Worm (Caenorhabditis elegans) whole organism, mixed stage, embryonic: ENCODE results near the gene syx-2.

Source experiments
- ces-1 ChIP-seq: fragments of 150-350 bp; optimal IDR thresholded peaks from 2 replicates; lab custom pipeline; 2014; ENCODE audit warnings: missing biosample characterization, missing genetic modification reagents, missing genetic modification characterization
- elt-1 ChIP-seq: sonication (generic microtip); optimal IDR thresholded peaks from 2 replicates; lab custom pipeline; 2017; ENCODE audit warnings: missing genetic modification characterization, mild to moderate bottlenecking, missing compliant biosample characterization, antibody characterized with exemption, moderate library complexity, borderline replicate concordance; ENCODE audit not compliant: insufficient read depth
- flh-1 ChIP-seq: fragments of 200-800 bp; sonication (Bioruptor generic); optimal IDR thresholded peaks from 2 replicates; lab custom pipeline; 2018; ENCODE audit warnings: mild to moderate bottlenecking, missing genetic modification characterization, moderate library complexity, missing compliant biosample characterization
- mep-1 ChIP-seq: fragments of 150-350 bp; optimal IDR thresholded peaks from 2 replicates; lab custom pipeline; 2017; ENCODE audit warnings: missing biosample characterization, missing genetic modification reagents, missing genetic modification characterization, inconsistent platforms
- mls-2 ChIP-seq: sonication (generic microtip); optimal IDR thresholded peaks from 2 replicates; lab custom pipeline; 2016; ENCODE audit warnings: mild to moderate bottlenecking, missing genetic modification characterization, moderate library complexity, missing compliant biosample characterization
- nhr-12 ChIP-seq: fragments of 150-350 bp; optimal IDR thresholded peaks from 2 replicates; lab custom pipeline; 2014; ENCODE audit warnings: missing biosample characterization, missing genetic modification characterization
- nhr-28 ChIP-seq: fragments of 150-350 bp; optimal IDR thresholded peaks from 2 replicates; lab custom pipeline; 2014; ENCODE audit warnings: missing biosample characterization, missing genetic modification characterization
- nhr-76 ChIP-seq: sonication (generic microtip); optimal IDR thresholded peaks from 2 replicates; lab custom pipeline; 2017; ENCODE audit warnings: missing biosample characterization, missing genetic modification characterization
- pha-4 ChIP-seq: fragments of 150-350 bp; optimal IDR thresholded peaks from 2 replicates; lab custom pipeline; 2018; ENCODE audit warnings: missing biosample characterization, missing genetic modification reagents, missing genetic modification characterization
- snpc-4 ChIP-seq: fragments of 150-350 bp; optimal IDR thresholded peaks from 2 replicates; lab custom pipeline; 2014; ENCODE audit warnings: missing biosample characterization, missing genetic modification characterization
- sptf-1 ChIP-seq: sonication (generic microtip); optimal IDR thresholded peaks from 2 replicates; lab custom pipeline; 2017; ENCODE audit warnings: mild to moderate bottlenecking, missing genetic modification characterization, moderate library complexity, missing compliant biosample characterization
- unc-62 ChIP-seq: fragments of 150-350 bp; optimal IDR thresholded peaks from 2 replicates; lab custom pipeline; 2014; ENCODE audit warnings: missing biosample characterization, missing genetic modification reagents, missing genetic modification characterization

DNA sequence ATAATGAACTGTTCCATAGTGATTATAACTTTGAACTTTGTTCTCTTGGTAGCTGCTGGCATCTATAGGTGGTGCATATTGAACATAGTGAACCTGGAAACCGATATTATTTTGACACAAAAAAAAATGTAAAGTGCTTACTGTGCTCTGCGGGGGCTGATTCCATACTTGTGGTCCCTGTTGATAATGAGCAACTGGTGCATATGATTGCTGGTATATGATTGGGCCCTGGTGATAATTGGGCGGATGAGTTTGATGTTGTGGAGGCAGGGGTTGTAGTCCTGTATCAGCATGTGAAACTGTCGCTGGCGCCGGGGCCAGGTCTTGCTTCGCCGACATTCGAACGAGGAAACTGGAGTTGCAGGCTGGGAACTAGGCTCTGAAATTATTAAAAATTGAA is 8.3 kb downstream of the syx-2 start, which contains the start of gene pqn-39:
- TF ChIP-seq unc-62 (no peak), snpc-4 (tag; lab: Kevin White, UChicago) (no peak), mls-2 (tag; lab: Kevin White, UChicago) (no peak), flh-1 (GFP tag; lab: Kevin White, UChicago) (no peak), nhr-12 (tag; lab: Kevin White, UChicago) (no peak), ces-1 (GFP tag; lab: Kevin White, UChicago) (no peak), sptf-1 (tag; lab: Kevin White, UChicago) (no peak), nhr-76 (tag; lab: Kevin White, UChicago) (no peak), mep-1 (tag; lab: Kevin White, UChicago) (no peak), elt-1 (tag; lab: Kevin White, UChicago) (no peak), pha-4 (tag; lab: Kevin White, UChicago) (no peak), nhr-28 (no peak)
